Worm (Caenorhabditis elegans): ENCODE measurements around the gene fbxb-114.
A peak's percentile ranks its signal among the peaks of the same experiment; 100 is the strongest.
"Not testable (repeated sequence)": the region's sequence is repeated elsewhere in the genome, so short reads cannot be mapped to it uniquely, and the experiment has no call there.

The fbxb-114 gene

DNA sequence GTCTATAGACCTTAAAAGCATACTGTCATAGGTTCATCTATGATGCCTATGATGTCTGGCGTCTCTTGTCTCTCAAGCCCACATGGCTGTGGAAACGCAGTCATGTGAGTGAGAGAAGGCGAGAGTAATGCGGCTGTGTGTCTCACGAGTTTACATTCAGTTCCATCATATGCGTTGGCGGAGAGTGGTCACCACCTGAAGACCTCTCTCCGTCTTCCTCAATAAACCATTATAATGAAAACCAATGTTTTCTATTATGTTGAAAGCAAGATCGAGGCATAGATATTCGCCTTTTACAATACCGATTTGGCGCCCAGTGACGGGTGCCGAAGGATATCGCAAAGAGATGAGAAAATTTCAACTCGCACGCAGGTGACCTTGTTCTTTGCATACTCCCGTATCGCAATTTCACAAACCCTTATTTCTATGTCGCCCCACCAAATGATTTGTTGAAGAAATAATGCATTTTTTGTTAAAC lies 19.7 kb upstream of the fbxb-114 start (continued):
- TF ChIP-seq nfyb-1 (GFP tag; IDR thresholded peaks at IDR 0.05): peak; percentile 46; the same call in 1 of the 2 replicates
- 0 out of 2 replicates have a peak, but pooled peaks have one; percentile 20 for TF ChIP-seq lir-1 (GFP tag; conservative IDR thresholded peaks at IDR 0.05)
- TF ChIP-seq lin-26 (GFP tag; IDR thresholded peaks at IDR 0.05): peak; percentile 54; the same call in 1 of the 2 replicates
- TF ChIP-seq nhr-80 (tag; optimal IDR thresholded peaks at IDR 0.05): peak; percentile 2
- 0 out of 2 replicates have a peak, but pooled peaks have one; percentile 11 for TF ChIP-seq hmg-20 (GFP tag; IDR thresholded peaks at IDR 0.05)
- TF ChIP-seq pbrm-1 (GFP tag; IDR thresholded peaks at IDR 0.05): peak; percentile 64
- TF ChIP-seq mcd-1 (GFP tag; IDR thresholded peaks at IDR 0.05): peak; percentile 49
- TF ChIP-seq Y67H2A.10 (GFP tag; conservative IDR thresholded peaks at IDR 0.05): peak; percentile 67; the same call in 1 of the 2 replicates
- TF ChIP-seq chd-7 (tag; optimal IDR thresholded peaks at IDR 0.05): peak; percentile 40
- peak; percentile 67 for TF ChIP-seq rcor-1 (GFP tag; IDR thresholded peaks at IDR 0.05)
- TF ChIP-seq egl-44 (GFP tag; IDR thresholded peaks at IDR 0.05): 0 out of 2 replicates have a peak, but pooled peaks have one; percentile 37
- peak; percentile 26 for TF ChIP-seq attf-5 (GFP tag; optimal IDR thresholded peaks at IDR 0.05)

DNA sequence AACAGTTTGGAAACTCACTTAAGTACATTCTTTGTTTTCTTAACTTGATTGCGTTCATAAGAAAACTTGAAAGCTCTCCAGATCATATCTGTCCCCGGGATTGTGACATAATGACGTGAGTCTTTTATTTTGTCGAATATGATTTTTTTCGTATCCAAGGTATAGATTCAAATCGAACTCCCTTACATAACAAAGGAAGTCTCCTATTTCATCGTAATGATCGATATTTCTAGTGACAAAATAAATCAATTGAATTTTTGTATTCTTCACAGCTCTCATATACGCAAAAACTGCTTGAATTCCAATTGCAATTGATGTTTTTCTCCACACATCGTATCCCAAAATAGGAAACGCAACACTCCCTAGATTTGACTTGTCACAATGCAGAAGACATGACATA lies 19.0 kb upstream of the fbxb-114 start:
- no peak for TF ChIP-seq ztf-22 (GFP tag; optimal IDR thresholded peaks at IDR 0.05)
- no peak for TF ChIP-seq ztf-25 (GFP tag; IDR thresholded peaks at IDR 0.05)
- no peak for TF ChIP-seq attf-6 (GFP tag; IDR thresholded peaks at IDR 0.05)
- no peak for TF ChIP-seq snpc-1.1 (tag; optimal IDR thresholded peaks at IDR 0.05; ENCODE audit: insufficient read depth)
- TF ChIP-seq efl-1 (GFP tag; optimal IDR thresholded peaks at IDR 0.05): no peak
- no peak for TF ChIP-seq ZK185.1 (tag; optimal IDR thresholded peaks at IDR 0.05; ENCODE audit: poor library complexity, severe bottlenecking)
- TF ChIP-seq T26A5.8 (tag; optimal IDR thresholded peaks at IDR 0.05): no peak
- TF ChIP-seq him-1 (tag; optimal IDR thresholded peaks at IDR 0.05): no peak
- TF ChIP-seq mcd-1 (GFP tag; IDR thresholded peaks at IDR 0.05): no peak

DNA sequence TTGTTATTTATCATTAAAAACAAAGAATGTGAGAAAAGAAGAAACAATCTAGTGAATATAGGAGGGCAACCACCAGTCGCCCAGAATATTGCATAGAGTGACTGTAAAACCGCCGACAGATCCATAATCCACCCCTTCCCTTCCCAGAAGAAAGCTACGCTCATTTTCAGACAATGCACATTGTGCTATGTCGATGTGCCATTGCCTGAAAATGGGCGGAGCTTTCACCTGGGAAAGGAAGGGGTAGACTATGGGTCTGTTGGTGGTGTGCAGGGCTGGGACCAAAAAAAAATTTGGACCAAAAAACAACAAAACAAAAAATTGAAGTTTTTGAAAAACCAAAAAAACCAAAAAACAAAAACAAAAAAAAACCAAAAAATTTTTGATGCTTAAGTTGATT lies 18.0 kb upstream of the fbxb-114 start, which contains the start of gene F39F10.4:
TSS of gene F39F10.4 (minus strand) at position 101 of the 400 bp plus-strand sequence.
- TF ChIP-seq let-526 (GFP tag; IDR thresholded peaks at IDR 0.05) (no peak), cebp-1 (GFP tag; IDR thresholded peaks at IDR 0.05) (no peak), cebp-1 (tag; optimal IDR thresholded peaks at IDR 0.05) (no peak), ceh-100 (GFP tag; IDR thresholded peaks at IDR 0.05) (no peak), lir-1 (GFP tag; conservative IDR thresholded peaks at IDR 0.05) (no peak), Y56A3A.18 (GFP tag; IDR thresholded peaks at IDR 0.05) (no peak), rcor-1 (GFP tag; IDR thresholded peaks at IDR 0.05) (no peak), madf-8 (GFP tag; conservative IDR thresholded peaks at IDR 0.05) (no peak), F39B2.1 (GFP tag; IDR thresholded peaks at IDR 0.05) (no peak)

DNA sequence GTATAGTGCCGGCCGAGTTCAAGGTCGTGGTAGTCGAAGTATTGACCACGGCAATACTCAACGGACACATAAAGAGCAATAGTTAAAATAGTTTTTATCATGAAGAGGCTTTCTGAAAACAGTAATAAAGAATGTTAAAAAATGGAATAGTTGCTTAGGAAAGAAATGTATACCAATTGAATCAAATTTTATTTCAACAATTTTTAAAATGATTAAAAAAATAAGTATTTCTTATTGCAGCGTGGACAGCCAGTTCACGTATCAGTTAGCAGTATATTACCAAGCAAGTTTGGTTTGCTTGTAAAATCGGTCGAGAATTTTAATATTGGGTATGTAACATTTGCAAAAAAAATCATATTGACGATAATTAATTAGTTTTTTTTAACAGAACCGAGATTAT lies 8.0 kb upstream of the fbxb-114 start, which contains the start of gene F39F10.5:
TSS of gene F39F10.5 (minus strand) at position 101 of the 400 bp plus-strand sequence.
- TF ChIP-seq Y79H2A.3 (GFP tag; conservative IDR thresholded peaks at IDR 0.05); nhr-120 (GFP tag; IDR thresholded peaks at IDR 0.05); Y67H2A.10 (GFP tag; conservative IDR thresholded peaks at IDR 0.05): not testable (repeated sequence)

DNA sequence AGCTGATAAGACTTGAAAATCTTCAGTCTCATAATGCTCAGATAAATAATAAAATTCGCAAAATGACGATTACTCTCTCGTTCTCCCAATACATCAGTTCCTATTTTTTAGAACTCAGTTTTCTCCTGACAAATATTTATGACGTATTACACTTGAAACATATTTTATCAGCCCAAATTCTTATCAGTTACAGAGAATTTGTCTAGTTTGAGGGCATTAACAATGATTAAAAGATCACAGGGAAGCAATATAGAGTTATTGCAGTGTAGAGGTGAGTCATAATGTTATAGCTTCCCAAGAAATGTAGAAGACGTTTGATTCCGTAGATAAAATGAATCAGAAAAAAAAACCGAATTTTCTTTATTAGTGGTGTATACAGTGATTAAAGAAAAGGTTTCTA lies 2.2 kb upstream of the fbxb-114 start:
- TF ChIP-seq nhr-80 (tag; optimal IDR thresholded peaks at IDR 0.05) (peak; percentile 50), rec-8 (tag; optimal IDR thresholded peaks at IDR 0.05) (no peak), ceh-100 (GFP tag; IDR thresholded peaks at IDR 0.05) (no peak), ceh-40 (GFP tag; IDR thresholded peaks at IDR 0.05) (no peak), C06A6.2 (GFP tag; conservative IDR thresholded peaks at IDR 0.05) (no peak), hmg-1.2 (GFP tag; IDR thresholded peaks at IDR 0.05) (no peak), let-526 (GFP tag; IDR thresholded peaks at IDR 0.05) (no peak)

Data from whole organism, young adult.